Worm (Caenorhabditis elegans) whole organism, mixed stage, embryonic: Measurements from ENCODE around the gene ZC190.2.

Source experiments
- elt-3 ChIP-seq: fragments of 150-350 bp; optimal IDR thresholded peaks from 2 replicates; lab custom pipeline; 2014; ENCODE audit warnings: missing biosample characterization, missing genetic modification characterization
- zip-8 ChIP-seq: fragments of 150-350 bp; optimal IDR thresholded peaks from 2 replicates; lab custom pipeline; 2014; ENCODE audit warnings: missing biosample characterization, missing genetic modification characterization

DNA sequence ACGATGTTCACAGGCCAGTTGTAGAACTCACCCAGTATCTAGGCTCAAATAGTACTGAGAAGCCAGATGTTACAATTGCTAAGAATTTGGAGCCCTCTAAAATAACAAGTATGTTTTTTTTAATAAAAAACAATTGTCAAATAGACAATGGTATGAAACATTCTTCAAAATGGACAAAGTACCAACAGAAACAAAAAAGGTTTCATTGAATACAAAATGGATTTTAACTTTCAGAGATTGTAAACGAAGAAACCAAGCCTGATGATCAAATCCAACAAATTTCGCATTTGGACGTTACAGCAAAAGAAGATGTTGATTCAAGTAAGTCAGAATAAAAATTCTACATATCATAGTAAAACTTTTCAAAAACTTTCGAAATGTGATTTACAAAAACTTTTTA is 45.9 kb downstream of the ZC190.2 start, which contains the start of gene ZC196.9:
- TF ChIP-seq elt-3 (tag; lab: Kevin White, UChicago) (no peak), zip-8 (tag; lab: Kevin White, UChicago) (no peak)
